Worm (Caenorhabditis elegans) whole organism, mixed stage, embryonic: Measurements from ENCODE around the gene pitr-6.

ENCODE experiments used
- M03D4.4 ChIP-seq: sonication (generic microtip); optimal IDR thresholded peaks from 2 replicates; lab custom pipeline; 2017; ENCODE audit warnings: mild to moderate bottlenecking, missing genetic modification characterization, missing compliant biosample characterization
- bed-3 ChIP-seq: fragments of 200-800 bp; sonication (Bioruptor generic); optimal IDR thresholded peaks from 3 replicates; lab custom pipeline; 2018; ENCODE audit warnings: mild to moderate bottlenecking, missing genetic modification characterization, moderate library complexity, missing compliant biosample characterization
- blmp-1 ChIP-seq: fragments of 150-350 bp; optimal IDR thresholded peaks from 2 replicates; lab custom pipeline; 2014; ENCODE audit warnings: missing biosample characterization, missing genetic modification characterization
- ceh-39 ChIP-seq: fragments of 150-350 bp; optimal IDR thresholded peaks from 2 replicates; lab custom pipeline; 2014; ENCODE audit warnings: missing biosample characterization, missing genetic modification characterization
- ceh-43 ChIP-seq: fragments of 200-800 bp; sonication (Bioruptor generic); optimal IDR thresholded peaks from 2 replicates; lab custom pipeline; 2018; ENCODE audit warnings: mild to moderate bottlenecking, missing genetic modification characterization, moderate library complexity, missing compliant biosample characterization
- ceh-83 ChIP-seq: fragments of 200-800 bp; sonication (Bioruptor generic); optimal IDR thresholded peaks from 2 replicates; lab custom pipeline; 2018; ENCODE audit warnings: mild to moderate bottlenecking, missing genetic modification characterization, missing compliant biosample characterization
- ces-1 ChIP-seq: fragments of 150-350 bp; optimal IDR thresholded peaks from 2 replicates; lab custom pipeline; 2014; ENCODE audit warnings: missing biosample characterization, missing genetic modification reagents, missing genetic modification characterization
- cnd-1 ChIP-seq: fragments of 200-800 bp; sonication (Bioruptor generic); optimal IDR thresholded peaks from 2 replicates; lab custom pipeline; 2018; ENCODE audit warnings: mild to moderate bottlenecking, missing genetic modification characterization, missing compliant biosample characterization
- drap-1 ChIP-seq: fragments of 200-800 bp; sonication (Bioruptor generic); optimal IDR thresholded peaks from 3 replicates; lab custom pipeline; 2018; ENCODE audit warnings: mild to moderate bottlenecking, missing genetic modification characterization, missing compliant biosample characterization
- elt-1 ChIP-seq: sonication (generic microtip); optimal IDR thresholded peaks from 2 replicates; lab custom pipeline; 2017; ENCODE audit warnings: missing genetic modification characterization, mild to moderate bottlenecking, missing compliant biosample characterization, antibody characterized with exemption, moderate library complexity, borderline replicate concordance; ENCODE audit not compliant: insufficient read depth
- elt-3 ChIP-seq: fragments of 150-350 bp; optimal IDR thresholded peaks from 2 replicates; lab custom pipeline; 2014; ENCODE audit warnings: missing biosample characterization, missing genetic modification characterization
- flh-1 ChIP-seq: fragments of 200-800 bp; sonication (Bioruptor generic); optimal IDR thresholded peaks from 2 replicates; lab custom pipeline; 2018; ENCODE audit warnings: mild to moderate bottlenecking, missing genetic modification characterization, moderate library complexity, missing compliant biosample characterization
- ham-2 ChIP-seq: fragments of 200-800 bp; sonication (Bioruptor generic); optimal IDR thresholded peaks from 2 replicates; lab custom pipeline; 2018; ENCODE audit warnings: mild to moderate bottlenecking, missing genetic modification characterization, missing compliant biosample characterization
- hlh-1 ChIP-seq: fragments of 150-350 bp; optimal IDR thresholded peaks from 2 replicates; lab custom pipeline; 2014; ENCODE audit warnings: missing biosample characterization, missing genetic modification reagents, missing genetic modification characterization
- lin-13 ChIP-seq: fragments of 150-350 bp; optimal IDR thresholded peaks from 2 replicates; lab custom pipeline; 2014; ENCODE audit warnings: missing biosample characterization, missing genetic modification characterization
- lin-32 ChIP-seq: fragments of 200-800 bp; sonication (Bioruptor generic); optimal IDR thresholded peaks from 2 replicates; lab custom pipeline; 2018; ENCODE audit warnings: mild to moderate bottlenecking, missing genetic modification characterization, missing compliant biosample characterization
- lsy-2 ChIP-seq: fragments of 150-350 bp; optimal IDR thresholded peaks from 2 replicates; lab custom pipeline; 2014; ENCODE audit warnings: missing biosample characterization, missing genetic modification characterization
- mab-5 ChIP-seq: fragments of 150-350 bp; optimal IDR thresholded peaks from 2 replicates; lab custom pipeline; 2014; ENCODE audit warnings: missing biosample characterization, missing genetic modification characterization
- mep-1 ChIP-seq: fragments of 150-350 bp; optimal IDR thresholded peaks from 2 replicates; lab custom pipeline; 2017; ENCODE audit warnings: missing biosample characterization, missing genetic modification reagents, missing genetic modification characterization, inconsistent platforms
- mls-2 ChIP-seq: sonication (generic microtip); optimal IDR thresholded peaks from 2 replicates; lab custom pipeline; 2016; ENCODE audit warnings: mild to moderate bottlenecking, missing genetic modification characterization, moderate library complexity, missing compliant biosample characterization
- nhr-12 ChIP-seq: fragments of 150-350 bp; optimal IDR thresholded peaks from 2 replicates; lab custom pipeline; 2014; ENCODE audit warnings: missing biosample characterization, missing genetic modification characterization
- nhr-2 ChIP-seq: fragments of 150-350 bp; optimal IDR thresholded peaks from 2 replicates; lab custom pipeline; 2014; ENCODE audit warnings: missing biosample characterization, missing genetic modification characterization
- nhr-237 ChIP-seq: fragments of 150-350 bp; optimal IDR thresholded peaks from 2 replicates; lab custom pipeline; 2014; ENCODE audit warnings: missing biosample characterization, missing genetic modification characterization
- nhr-28 ChIP-seq: fragments of 150-350 bp; optimal IDR thresholded peaks from 2 replicates; lab custom pipeline; 2014; ENCODE audit warnings: missing biosample characterization, missing genetic modification characterization
- nhr-76 ChIP-seq: sonication (generic microtip); optimal IDR thresholded peaks from 2 replicates; lab custom pipeline; 2017; ENCODE audit warnings: missing biosample characterization, missing genetic modification characterization
- pha-4 ChIP-seq: fragments of 150-350 bp; optimal IDR thresholded peaks from 2 replicates; lab custom pipeline; 2018; ENCODE audit warnings: missing biosample characterization, missing genetic modification reagents, missing genetic modification characterization
- sem-2 ChIP-seq: fragments of 200-800 bp; sonication (Bioruptor generic); optimal IDR thresholded peaks from 2 replicates; lab custom pipeline; 2018; ENCODE audit warnings: mild to moderate bottlenecking, missing genetic modification characterization, missing compliant biosample characterization
- snpc-4 ChIP-seq: fragments of 150-350 bp; optimal IDR thresholded peaks from 2 replicates; lab custom pipeline; 2014; ENCODE audit warnings: missing biosample characterization, missing genetic modification characterization
- sptf-1 ChIP-seq: sonication (generic microtip); optimal IDR thresholded peaks from 2 replicates; lab custom pipeline; 2017; ENCODE audit warnings: mild to moderate bottlenecking, missing genetic modification characterization, moderate library complexity, missing compliant biosample characterization
- tbx-8 ChIP-seq: fragments of 200-800 bp; sonication (Bioruptor generic); optimal IDR thresholded peaks from 2 replicates; lab custom pipeline; 2018; ENCODE audit warnings: mild to moderate bottlenecking, missing genetic modification characterization, moderate library complexity, missing compliant biosample characterization
- unc-120 ChIP-seq: sonication (generic microtip); optimal IDR thresholded peaks from 2 replicates; lab custom pipeline; 2017; ENCODE audit warnings: missing genetic modification characterization, missing compliant biosample characterization; ENCODE audit not compliant: poor library complexity, severe bottlenecking
- unc-39 ChIP-seq: fragments of 150-350 bp; optimal IDR thresholded peaks from 2 replicates; lab custom pipeline; 2014; ENCODE audit warnings: missing biosample characterization, missing genetic modification characterization
- unc-62 ChIP-seq: fragments of 150-350 bp; optimal IDR thresholded peaks from 2 replicates; lab custom pipeline; 2014; ENCODE audit warnings: missing biosample characterization, missing genetic modification reagents, missing genetic modification characterization
- zip-8 ChIP-seq: fragments of 150-350 bp; optimal IDR thresholded peaks from 2 replicates; lab custom pipeline; 2014; ENCODE audit warnings: missing biosample characterization, missing genetic modification characterization
- ztf-11 ChIP-seq: fragments of 150-350 bp; optimal IDR thresholded peaks from 2 replicates; lab custom pipeline; 2014; ENCODE audit warnings: missing biosample characterization, missing genetic modification characterization

Gene pitr-6

ce11 chrII:12489903-12490302 is 44.8 kb downstream of the pitr-6 start, which contains the start of gene T21B4.15:
TSS of gene T21B4.15 (plus strand) at chrII:12490203.
- TF ChIP-seq ces-1 = no peak
- TF ChIP-seq unc-62 = no peak
- TF ChIP-seq unc-39 (tag; lab: Kevin White, UChicago) = no peak
- no peak for TF ChIP-seq nhr-28 (tag; lab: Kevin White, UChicago)
- TF ChIP-seq ham-2 (GFP tag; lab: Kevin White, UChicago) = no peak
- no peak for TF ChIP-seq lsy-2
- TF ChIP-seq sem-2 (GFP tag; lab: Kevin White, UChicago) = no peak
- TF ChIP-seq snpc-4 (tag; lab: Kevin White, UChicago) = no peak
- no peak for TF ChIP-seq nhr-2 (tag; lab: Kevin White, UChicago)

- TF ChIP-seq unc-62 (no peak), ceh-83 (GFP tag; lab: Kevin White, UChicago) (no peak), nhr-28 (tag; lab: Kevin White, UChicago) (no peak), snpc-4 (tag; lab: Kevin White, UChicago) (no peak), zip-8 (tag; lab: Kevin White, UChicago) (no peak), nhr-2 (tag; lab: Kevin White, UChicago) (no peak), ham-2 (GFP tag; lab: Kevin White, UChicago) (no peak), elt-3 (no peak)
Measured at ce11 chrII:12491936-12492335, 46.8 kb downstream of the pitr-6 start, which contains the start of gene srz-6. TSS of gene srz-6 (plus strand) at chrII:12492236.

- TF ChIP-seq snpc-4 (tag; lab: Kevin White, UChicago) = no peak
- TF ChIP-seq cnd-1 (tag; lab: Kevin White, UChicago) = no peak
- TF ChIP-seq nhr-2 (tag; lab: Kevin White, UChicago) = no peak
- no peak for TF ChIP-seq unc-62
Measured at ce11 chrII:12494067-12494477, 48.9 kb downstream of the pitr-6 start.

- TF ChIP-seq mep-1 (peak; percentile 58), tbx-8 (GFP tag; lab: Kevin White, UChicago) (peak; percentile 91), snpc-4 (tag; lab: Kevin White, UChicago) (no peak), sem-2 (GFP tag; lab: Kevin White, UChicago) (peak; percentile 86), unc-120 (tag; lab: Kevin White, UChicago) (peak; percentile 94), pha-4 (tag; lab: Kevin White, UChicago) (peak; percentile 18), hlh-1 (tag; lab: Kevin White, UChicago) (no peak), flh-1 (GFP tag; lab: Kevin White, UChicago) (peak; percentile 92), elt-1 (peak; percentile 10), ztf-11 (peak; percentile 40), ham-2 (GFP tag; lab: Kevin White, UChicago) (peak; percentile 94), elt-3 (peak; percentile 4), ceh-39 (tag; lab: Kevin White, UChicago) (peak; percentile 1), nhr-12 (tag; lab: Kevin White, UChicago) (peak; percentile 38), nhr-28 (tag; lab: Kevin White, UChicago) (peak; percentile 72), nhr-237 (peak; percentile 45), mls-2 (tag; lab: Kevin White, UChicago) (peak; percentile 98), mab-5 (tag; lab: Kevin White, UChicago) (peak; percentile 49), drap-1 (GFP tag; lab: Kevin White, UChicago) (peak; percentile 94), ces-1 (peak; percentile 47), nhr-2 (tag; lab: Kevin White, UChicago) (no peak), M03D4.4 (peak; percentile 95), zip-8 (tag; lab: Kevin White, UChicago) (no peak), nhr-76 (tag; lab: Kevin White, UChicago) (no peak), lin-32 (peak; percentile 91), ceh-43 (GFP tag; lab: Kevin White, UChicago) (peak; percentile 94), cnd-1 (tag; lab: Kevin White, UChicago) (peak; percentile 89), unc-39 (tag; lab: Kevin White, UChicago) (peak; percentile 50), ceh-83 (GFP tag; lab: Kevin White, UChicago) (peak; percentile 96), lsy-2 (peak; percentile 48), bed-3 (GFP tag; lab: Kevin White, UChicago) (peak; percentile 94), sptf-1 (tag; lab: Kevin White, UChicago) (peak; percentile 97), lin-13 (tag; lab: Kevin White, UChicago) (peak; percentile 15), unc-62 (peak; percentile 23), blmp-1 (no peak)
Measured at ce11 chrII:12494556-12495131, 49.5 kb downstream of the pitr-6 start, which contains the start of gene col-85. TSS of gene col-85 (minus strand) at chrII:12495095.
